Fruit fly (Drosophila melanogaster) whole organism, embryonic: ENCODE results near the gene CG2794.

ENCODE experiments used
- Bgb ChIP-seq: fragments of 200-800 bp; sonication (Bioruptor generic); IDR thresholded peaks from 2 replicates; pipeline ENCODE4 v1.3.6; 2022; ENCODE audit warnings: missing biosample characterization, missing genetic modification characterization; ENCODE audit not compliant: partially characterized antibody
- CG10979 ChIP-seq: fragments of 200-800 bp; sonication (Bioruptor generic); optimal IDR thresholded peaks from 2 replicates; lab custom pipeline; 2018; ENCODE audit warnings: missing biosample characterization, mild to moderate bottlenecking, missing genetic modification characterization, moderate library complexity
- CG12104 ChIP-seq: fragments of 200-800 bp; sonication (Bioruptor generic); optimal IDR thresholded peaks from 3 replicates; lab custom pipeline; 2016; ENCODE audit warnings: missing biosample characterization, missing genetic modification characterization
- CG13287 ChIP-seq: fragments of 200-800 bp; sonication (Bioruptor generic); IDR thresholded peaks from 2 replicates; pipeline ENCODE4 v1.3.6; 2022; ENCODE audit warnings: missing biosample characterization, missing genetic modification characterization; ENCODE audit not compliant: partially characterized antibody
- CG14667 ChIP-seq: fragments of 200-800 bp; sonication (Bioruptor generic); IDR thresholded peaks from 2 replicates; pipeline ENCODE4 v1.3.6; 2022; ENCODE audit warnings: missing biosample characterization, missing genetic modification characterization
- CG14710 ChIP-seq: fragments of 200-800 bp; sonication (Bioruptor generic); optimal IDR thresholded peaks from 3 replicates; lab custom pipeline; 2019; ENCODE audit warnings: missing biosample characterization, mild to moderate bottlenecking, missing genetic modification characterization, moderate library complexity
- CG1529 ChIP-seq: fragments of 200-800 bp; sonication (Bioruptor generic); optimal IDR thresholded peaks from 3 replicates; lab custom pipeline; 2018; ENCODE audit warnings: missing biosample characterization, missing genetic modification characterization
- CG18476 ChIP-seq: fragments of 200-800 bp; sonication (Bioruptor generic); optimal IDR thresholded peaks from 2 replicates; lab custom pipeline; 2016; ENCODE audit warnings: missing biosample characterization, mild to moderate bottlenecking, missing genetic modification characterization
- CG18619 ChIP-seq: fragments of 200-800 bp; sonication (Bioruptor generic); optimal IDR thresholded peaks from 3 replicates; lab custom pipeline; 2017; ENCODE audit warnings: missing biosample characterization, mild to moderate bottlenecking, missing genetic modification characterization
- CG2129 ChIP-seq: fragments of 200-800 bp; sonication (Bioruptor generic); IDR thresholded peaks from 2 replicates; pipeline ENCODE4 v1.3.6; 2022; ENCODE audit warnings: missing biosample characterization, missing genetic modification characterization; ENCODE audit not compliant: partially characterized antibody
- CG30020 ChIP-seq: fragments of 200-800 bp; optimal IDR thresholded peaks from 2 replicates; lab custom pipeline; 2019; ENCODE audit warnings: missing biosample characterization, mild to moderate bottlenecking, missing genetic modification characterization, moderate library complexity
- CG3281 ChIP-seq: fragments of 200-800 bp; sonication (Bioruptor generic); optimal IDR thresholded peaks from 3 replicates; lab custom pipeline; 2017; ENCODE audit warnings: missing biosample characterization, mild to moderate bottlenecking, missing genetic modification characterization
- CG34224 ChIP-seq: fragments of 200-800 bp; sonication (Bioruptor generic); IDR thresholded peaks from 3 replicates; pipeline ENCODE4 v1.3.6; 2022; ENCODE audit warnings: missing biosample characterization, missing genetic modification characterization; ENCODE audit not compliant: partially characterized antibody
- CG3847 ChIP-seq: fragments of 200-800 bp; sonication (Bioruptor generic); IDR thresholded peaks from 2 replicates; pipeline ENCODE4 v1.3.6; 2022; ENCODE audit warnings: missing biosample characterization, missing genetic modification characterization
- CG4328 ChIP-seq: fragments of 200-800 bp; sonication (Bioruptor generic); optimal IDR thresholded peaks from 3 replicates; lab custom pipeline; 2017; ENCODE audit warnings: missing biosample characterization, missing genetic modification reagents, missing genetic modification characterization
- CG6272 ChIP-seq: fragments of 200-800 bp; sonication (Bioruptor generic); IDR thresholded peaks from 2 replicates; pipeline ENCODE4 v1.3.6; 2022; ENCODE audit warnings: missing biosample characterization, missing genetic modification characterization
- CG7357 ChIP-seq: fragments of 200-800 bp; sonication (Bioruptor generic); IDR thresholded peaks from 3 replicates; pipeline ENCODE4 v1.3.6; 2022; ENCODE audit warnings: missing biosample characterization, missing genetic modification characterization
- Camta ChIP-seq: fragments of 200-800 bp; sonication (Bioruptor generic); optimal IDR thresholded peaks from 2 replicates; lab custom pipeline; 2016; ENCODE audit warnings: missing biosample characterization, missing genetic modification characterization
- Dfd ChIP-seq, 2 experiments: fragments of >200 bp; optimal IDR thresholded peaks; 2 replicates each; lab custom pipeline; 2017; ENCODE audit warnings: missing biosample characterization in 2 of 2, missing genetic modification characterization in 2 of 2
- Dip3 ChIP-seq: fragments of 200-800 bp; sonication (Bioruptor generic); optimal IDR thresholded peaks from 3 replicates; lab custom pipeline; 2016; ENCODE audit warnings: missing biosample characterization, missing genetic modification characterization
- Dll ChIP-seq: fragments of 200-800 bp; sonication (Bioruptor generic); IDR thresholded peaks from 4 replicates; pipeline ENCODE4 v1.3.6; 2022; ENCODE audit warnings: missing biosample characterization, missing genetic modification characterization; ENCODE audit not compliant: partially characterized antibody
- Dref ChIP-seq: fragments of 200-800 bp; sonication (Bioruptor generic); IDR thresholded peaks from 2 replicates; pipeline ENCODE4 v1.3.6; 2022; ENCODE audit warnings: missing biosample characterization, missing genetic modification characterization
- Ets65A ChIP-seq: fragments of 200-800 bp; sonication (Bioruptor generic); peaks from one replicate; lab custom pipeline; 2016; ENCODE audit warnings: missing biosample characterization, missing genetic modification characterization
- HLH4C ChIP-seq: fragments of 200-800 bp; sonication (Bioruptor generic); IDR thresholded peaks from 3 replicates; pipeline ENCODE4 v1.3.6; 2022; ENCODE audit warnings: missing biosample characterization, missing genetic modification characterization; ENCODE audit not compliant: partially characterized antibody
- Mes4 ChIP-seq: fragments of 200-800 bp; sonication (Bioruptor generic); optimal IDR thresholded peaks from 2 replicates; lab custom pipeline; 2016; ENCODE audit warnings: missing biosample characterization, missing genetic modification characterization
- NFAT ChIP-seq: fragments of 200-800 bp; sonication (Bioruptor generic); IDR thresholded peaks from 2 replicates; pipeline ENCODE4 v1.3.6; 2022; ENCODE audit warnings: missing biosample characterization, missing genetic modification characterization
- NK7.1 ChIP-seq: fragments of 200-800 bp; sonication (Bioruptor generic); optimal IDR thresholded peaks from 3 replicates; lab custom pipeline; 2016; ENCODE audit warnings: missing biosample characterization, missing genetic modification characterization
- Optix ChIP-seq: fragments of 200-800 bp; sonication (Bioruptor generic); IDR thresholded peaks from 3 replicates; pipeline ENCODE4 v1.3.6; 2022; ENCODE audit warnings: missing biosample characterization, missing genetic modification characterization
- Scr ChIP-seq: fragments of 200-800 bp; sonication (Bioruptor generic); IDR thresholded peaks from 2 replicates; pipeline ENCODE4 v1.3.6; 2022; ENCODE audit warnings: missing biosample characterization, missing genetic modification characterization; ENCODE audit not compliant: partially characterized antibody
- bigmax ChIP-seq: fragments of 200-800 bp; sonication (Bioruptor generic); optimal IDR thresholded peaks from 2 replicates; lab custom pipeline; 2018; ENCODE audit warnings: missing biosample characterization, mild to moderate bottlenecking, missing genetic modification characterization
- btn ChIP-seq: fragments of 200-800 bp; sonication (Bioruptor generic); optimal IDR thresholded peaks from 2 replicates; lab custom pipeline; 2016; ENCODE audit warnings: missing biosample characterization, missing genetic modification characterization
- ci ChIP-seq: fragments of 200-800 bp; sonication (Bioruptor generic); IDR thresholded peaks from 3 replicates; pipeline ENCODE4 v1.3.6; 2022; ENCODE audit warnings: missing biosample characterization, missing genetic modification characterization
- crol ChIP-seq: fragments of 200-800 bp; sonication (Bioruptor generic); IDR thresholded peaks from 2 replicates; pipeline ENCODE4 v1.3.6; 2022; ENCODE audit warnings: missing biosample characterization, missing genetic modification characterization
- dati ChIP-seq: fragments of 200-800 bp; sonication (Bioruptor generic); IDR thresholded peaks from 2 replicates; pipeline ENCODE4 v1.3.6; 2022; ENCODE audit warnings: missing biosample characterization, missing genetic modification characterization
- en ChIP-seq: fragments of 200-800 bp; sonication (Bioruptor generic); optimal IDR thresholded peaks from 2 replicates; lab custom pipeline; 2016; ENCODE audit warnings: missing biosample characterization, missing genetic modification characterization
- ind ChIP-seq: fragments of 200-800 bp; sonication (Bioruptor generic); optimal IDR thresholded peaks from 3 replicates; lab custom pipeline; 2016; ENCODE audit warnings: missing biosample characterization, missing genetic modification characterization
- luna ChIP-seq: fragments of 200-800 bp; sonication (Bioruptor generic); optimal IDR thresholded peaks from 2 replicates; lab custom pipeline; 2016; ENCODE audit warnings: missing biosample characterization, missing genetic modification characterization
- mam ChIP-seq: fragments of 200-800 bp; sonication (Bioruptor generic); optimal IDR thresholded peaks from 3 replicates; lab custom pipeline; 2016; ENCODE audit warnings: missing biosample characterization, missing genetic modification characterization
- pb ChIP-seq: fragments of 200-800 bp; sonication (Bioruptor generic); optimal IDR thresholded peaks from 3 replicates; lab custom pipeline; 2016; ENCODE audit warnings: missing biosample characterization, missing genetic modification characterization
- peb ChIP-seq: fragments of 200-800 bp; sonication (Bioruptor generic); IDR thresholded peaks from 2 replicates; pipeline ENCODE4 v1.3.6; 2022; ENCODE audit warnings: missing biosample characterization, missing genetic modification characterization
- row ChIP-seq: fragments of 200-800 bp; sonication (Bioruptor generic); IDR thresholded peaks from 3 replicates; pipeline ENCODE4 v1.3.6; 2022; ENCODE audit warnings: missing biosample characterization, missing genetic modification characterization
- run ChIP-seq: fragments of 200-800 bp; sonication (Bioruptor generic); optimal IDR thresholded peaks from 3 replicates; lab custom pipeline; 2018; ENCODE audit warnings: missing biosample characterization, mild to moderate bottlenecking, missing genetic modification characterization
- sd ChIP-seq: fragments of 200-800 bp; sonication (Bioruptor generic); optimal IDR thresholded peaks from 3 replicates; lab custom pipeline; 2018; ENCODE audit warnings: missing biosample characterization, mild to moderate bottlenecking, missing genetic modification characterization, moderate library complexity
- shn ChIP-seq: fragments of 200-800 bp; sonication (Bioruptor generic); optimal IDR thresholded peaks from 3 replicates; lab custom pipeline; 2016; ENCODE audit warnings: missing biosample characterization, missing genetic modification characterization
- sim ChIP-seq: fragments of 200-800 bp; sonication (Bioruptor generic); IDR thresholded peaks from 2 replicates; pipeline ENCODE4 v1.3.6; 2022; ENCODE audit warnings: missing biosample characterization, missing genetic modification characterization
- tx ChIP-seq: fragments of 200-800 bp; sonication (Bioruptor generic); optimal IDR thresholded peaks from 2 replicates; lab custom pipeline; 2016; ENCODE audit warnings: missing biosample characterization, missing genetic modification characterization

CG2794 gene

dm6 chr2L:563769-564550 is at the start of gene CG2794, which contains the start of gene uncNacbeta (continued):
- TF ChIP-seq Optix (GFP tag; lab: Robert Waterston, UW) (no peak), sd (no peak), Ets65A (GFP tag; lab: Kevin White, UChicago) (no peak), Dfd (GFP tag; optimal IDR thresholded peaks at IDR 0.05; lab: Kevin White, UChicago) (no peak), CG30020 (tag; lab: Kevin White, UChicago) (no peak), bigmax (GFP tag; lab: Kevin White, UChicago) (peak; percentile 89), CG12104 (GFP tag; lab: Kevin White, UChicago) (no peak), CG1529 (GFP tag; lab: Kevin White, UChicago) (no peak), Dref (peak; percentile 97), dati (GFP tag; lab: Robert Waterston, UW) (no peak), row (GFP tag; lab: Robert Waterston, UW) (peak; percentile 62; the same call in 2 of the 3 replicates), ind (no peak), ci (GFP tag; lab: Robert Waterston, UW) (0 out of 3 replicates have a peak, but pooled peaks have one; percentile 23)

DNA sequence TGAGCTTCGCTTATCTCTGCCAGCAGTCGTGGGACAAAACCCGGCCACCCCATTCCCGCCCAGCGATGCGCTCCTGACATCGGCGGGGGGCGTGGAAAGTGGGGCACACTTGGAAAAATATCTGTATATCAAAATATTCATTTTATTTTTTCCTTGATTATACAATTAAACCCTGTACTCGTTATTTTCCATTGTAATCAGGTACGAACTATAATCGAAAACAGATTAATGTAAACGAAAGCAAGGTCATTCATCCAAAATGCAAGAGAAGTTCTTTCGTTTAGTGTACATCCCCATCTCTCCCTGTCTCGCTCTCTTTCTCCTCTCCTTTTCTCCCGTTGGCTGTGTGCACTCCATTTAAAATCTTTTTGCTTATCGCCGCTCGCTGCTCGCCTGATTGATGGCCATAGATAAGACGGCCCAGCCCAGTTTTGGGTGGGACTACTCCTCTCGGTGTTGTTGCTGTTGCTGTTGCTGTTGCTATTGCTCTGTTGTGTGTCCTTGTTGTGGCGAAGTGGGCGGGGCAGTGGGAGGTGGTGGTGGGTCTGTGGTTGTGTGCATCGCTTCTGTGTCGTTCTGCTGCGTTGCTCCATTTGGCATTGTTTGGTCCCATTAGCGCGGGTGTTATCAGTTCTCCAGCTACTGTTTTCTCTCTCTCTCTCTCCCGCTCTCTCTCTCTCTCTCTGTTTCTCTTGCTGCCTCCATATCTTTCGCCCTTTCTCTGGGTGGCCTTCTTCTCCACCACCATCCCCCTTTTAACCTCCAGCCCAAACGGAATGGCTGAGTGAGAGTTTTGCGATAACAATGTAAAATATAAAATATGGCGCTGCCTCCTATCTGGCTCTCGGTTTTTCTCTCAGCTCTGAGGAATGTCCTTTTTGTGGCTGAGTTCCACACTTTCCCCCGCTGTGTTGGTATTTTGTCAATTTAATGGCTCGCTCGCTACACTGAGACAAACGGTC is 47.6 kb upstream of the CG2794 start:
- peak; percentile 16 for TF ChIP-seq shn (GFP tag; lab: Kevin White, UChicago)
- TF ChIP-seq en (GFP tag; lab: Kevin White, UChicago): peak; percentile 50
- TF ChIP-seq Dll (GFP tag; lab: Robert Waterston, UW): no peak
- TF ChIP-seq CG13287 (GFP tag; lab: Robert Waterston, UW): no peak
- TF ChIP-seq Bgb: no peak
- TF ChIP-seq CG7357 (GFP tag; lab: Robert Waterston, UW): peak; percentile 44; the same call in 1 of the 3 replicates
- TF ChIP-seq HLH4C (GFP tag; lab: Robert Waterston, UW): no peak
- peak; percentile 63; the same call in 1 of the 2 replicates for TF ChIP-seq sim (GFP tag; lab: Robert Waterston, UW)
- TF ChIP-seq CG3847: peak; percentile 48
- TF ChIP-seq CG34224 (GFP tag; lab: Robert Waterston, UW): no peak
- peak; percentile 54 for TF ChIP-seq CG18476
- peak; percentile 67 for TF ChIP-seq Camta (GFP tag; lab: Kevin White, UChicago)
- TF ChIP-seq peb (GFP tag; lab: Robert Waterston, UW): peak; percentile 64; the same call in 1 of the 2 replicates
- peak; percentile 33 for TF ChIP-seq run (tag; lab: Kevin White, UChicago)
- TF ChIP-seq btn (GFP tag; lab: Kevin White, UChicago): no peak
- TF ChIP-seq NK7.1 (GFP tag; lab: Kevin White, UChicago): no peak
- TF ChIP-seq CG10979 (tag; lab: Kevin White, UChicago): peak; percentile 86
- peak; percentile 67 for TF ChIP-seq Mes4
- TF ChIP-seq Dip3: peak; percentile 18
- no peak for TF ChIP-seq Scr
- TF ChIP-seq luna (GFP tag; lab: Kevin White, UChicago): no peak
- no peak for TF ChIP-seq CG4328 (GFP tag; lab: Kevin White, UChicago)
- TF ChIP-seq CG14667: peak; percentile 68; the same call in 1 of the 2 replicates
- TF ChIP-seq tx (GFP tag; lab: Kevin White, UChicago): peak; percentile 44
- TF ChIP-seq CG18619 (GFP tag; lab: Kevin White, UChicago): peak; percentile 58
- peak; percentile 72; the same call in 1 of the 2 replicates for TF ChIP-seq crol (GFP tag; lab: Robert Waterston, UW)
- TF ChIP-seq pb (GFP tag; lab: Kevin White, UChicago): no peak
- TF ChIP-seq CG3281 (GFP tag; lab: Kevin White, UChicago): peak; percentile 73
- no peak for TF ChIP-seq sd
- TF ChIP-seq mam (GFP tag; lab: Kevin White, UChicago): peak; percentile 62
- TF ChIP-seq CG6272 (GFP tag; lab: Robert Waterston, UW): peak; percentile 47; the same call in 1 of the 2 replicates
- no peak for TF ChIP-seq NFAT (GFP tag; lab: Robert Waterston, UW)
- no peak for TF ChIP-seq CG2129
- peak; percentile 78 for TF ChIP-seq CG14710 (tag; lab: Kevin White, UChicago)
